Worm (Caenorhabditis elegans) whole organism, L1 larva: ENCODE results near the gene sqv-8.
A peak's percentile ranks its signal among the peaks of the same experiment; 100 is the strongest.

Experiments
- C16A3.4 ChIP-seq: fragments of 150-350 bp; optimal IDR thresholded peaks from 2 replicates; lab custom pipeline; 2014; ENCODE audit warnings: missing biosample characterization, missing genetic modification characterization
- F16B12.6 ChIP-seq: fragments of 150-350 bp; optimal IDR thresholded peaks from 2 replicates; lab custom pipeline; 2014; ENCODE audit warnings: missing biosample characterization, missing genetic modification characterization
- Y116A8C.19 ChIP-seq: sonication (generic microtip); optimal IDR thresholded peaks from 2 replicates; lab custom pipeline; 2016; ENCODE audit warnings: missing compliant biosample characterization, missing genetic modification characterization, borderline replicate concordance
- aha-1 ChIP-seq: fragments of 150-350 bp; optimal IDR thresholded peaks from 2 replicates; lab custom pipeline; 2014; ENCODE audit warnings: missing biosample characterization, missing genetic modification characterization
- ama-1 ChIP-seq: fragments of 150-350 bp; optimal IDR thresholded peaks from 2 replicates; lab custom pipeline; 2014
- blmp-1 ChIP-seq: fragments of 150-350 bp; optimal IDR thresholded peaks from 2 replicates; lab custom pipeline; 2014; ENCODE audit warnings: missing biosample characterization, missing genetic modification characterization
- ceh-8 ChIP-seq: fragments of 200-800 bp; sonication (Bioruptor generic); optimal IDR thresholded peaks from 2 replicates; lab custom pipeline; 2018; ENCODE audit warnings: mild to moderate bottlenecking, missing genetic modification characterization, moderate library complexity, missing compliant biosample characterization
- ceh-82 ChIP-seq, 3 experiments: fragments of 150-350 bp in 1 of 3; sonication (generic microtip) in 2 of 3; optimal IDR thresholded peaks; 2 replicates each; lab custom pipeline; 2014 to 2017; ENCODE audit warnings: missing biosample characterization in 3 of 3, missing genetic modification characterization in 3 of 3
- ceh-88 ChIP-seq: fragments of 200-800 bp; sonication (Bioruptor generic); IDR thresholded peaks from 2 replicates; pipeline ENCODE4 v1.3.6; 2022; ENCODE audit warnings: missing genetic modification characterization, missing compliant biosample characterization
- ceh-90 ChIP-seq: sonication (generic microtip); optimal IDR thresholded peaks from 2 replicates; lab custom pipeline; 2016; ENCODE audit warnings: missing genetic modification characterization, missing compliant biosample characterization
- dsc-1 ChIP-seq: sonication (generic microtip); optimal IDR thresholded peaks from 2 replicates; lab custom pipeline; 2016; ENCODE audit warnings: mild to moderate bottlenecking, missing genetic modification characterization, missing compliant biosample characterization
- efl-3 ChIP-seq: fragments of 200-800 bp; sonication (Bioruptor generic); optimal IDR thresholded peaks from 2 replicates; lab custom pipeline; 2018; ENCODE audit warnings: mild to moderate bottlenecking, missing genetic modification characterization, missing compliant biosample characterization
- egl-13 ChIP-seq: sonication (generic microtip); optimal IDR thresholded peaks from 2 replicates; lab custom pipeline; 2016; ENCODE audit warnings: missing genotype, missing genetic modification reagents, missing genetic modification characterization, missing compliant biosample characterization
- egl-27 ChIP-seq, 2 experiments: fragments of 150-350 bp in 1 of 2; sonication (generic microtip); optimal IDR thresholded peaks; 3 replicates each; lab custom pipeline; 2017 to 2018; ENCODE audit warnings: missing biosample characterization in 2 of 2, missing genetic modification characterization in 2 of 2, missing genetic modification reagents in 2 of 2
- elt-2 ChIP-seq: sonication (generic microtip); optimal IDR thresholded peaks from 2 replicates; lab custom pipeline; 2016; ENCODE audit warnings: missing genetic modification characterization, mild to moderate bottlenecking, inconsistent platforms, missing compliant biosample characterization, missing genetic modification reagents
- elt-3 ChIP-seq, 6 experiments: fragments of 150-350 bp in 1 of 6; sonication (generic microtip); optimal IDR thresholded peaks; 2 replicates each; lab custom pipeline; 2017 to 2018; ENCODE audit warnings: missing biosample characterization in 6 of 6, missing genetic modification characterization in 6 of 6, inconsistent platforms in 1 of 6
- fkh-8 ChIP-seq: sonication (generic microtip); optimal IDR thresholded peaks from 2 replicates; lab custom pipeline; 2016; ENCODE audit warnings: mild to moderate bottlenecking, missing genetic modification characterization, missing compliant biosample characterization
- fos-1 ChIP-seq: fragments of 150-350 bp; optimal IDR thresholded peaks from 2 replicates; lab custom pipeline; 2014; ENCODE audit warnings: missing biosample characterization, missing genetic modification characterization
- grh-1 ChIP-seq: fragments of 200-800 bp; sonication (Bioruptor generic); IDR thresholded peaks from 2 replicates; pipeline ENCODE4 v1.3.6; 2022; ENCODE audit warnings: missing genetic modification reagents, missing genetic modification characterization, missing compliant biosample characterization
- hlh-4 ChIP-seq: sonication (generic microtip); optimal IDR thresholded peaks from 2 replicates; lab custom pipeline; 2016; ENCODE audit warnings: mild to moderate bottlenecking, missing genetic modification characterization, missing compliant biosample characterization
- lin-13 ChIP-seq: fragments of 150-350 bp; optimal IDR thresholded peaks from 2 replicates; lab custom pipeline; 2014; ENCODE audit warnings: missing biosample characterization, missing genetic modification reagents, missing genetic modification characterization
- lin-14 ChIP-seq: fragments of 200-800 bp; sonication (Bioruptor generic); optimal IDR thresholded peaks from 2 replicates; lab custom pipeline; 2018; ENCODE audit warnings: mild to moderate bottlenecking, missing genetic modification characterization, moderate library complexity, missing compliant biosample characterization
- lin-35 ChIP-seq, 2 experiments: fragments of 150-350 bp; optimal IDR thresholded peaks; 2 replicates each; lab custom pipeline; 2014; ENCODE audit warnings: missing biosample characterization in 2 of 2, missing genetic modification characterization in 2 of 2, missing genetic modification reagents in 2 of 2
- lin-39 ChIP-seq: fragments of 150-350 bp; optimal IDR thresholded peaks from 2 replicates; lab custom pipeline; 2014; ENCODE audit warnings: missing biosample characterization, missing genetic modification reagents, missing genetic modification characterization
- lir-3 ChIP-seq: sonication (generic microtip); optimal IDR thresholded peaks from 2 replicates; lab custom pipeline; 2016; ENCODE audit warnings: mild to moderate bottlenecking, missing genetic modification characterization, moderate library complexity, missing compliant biosample characterization; ENCODE audit not compliant: poor library complexity
- mdl-1 ChIP-seq, 2 experiments: fragments of 150-350 bp; optimal IDR thresholded peaks; 2 replicates each; lab custom pipeline; 2014 to 2017; ENCODE audit warnings: missing biosample characterization in 2 of 2, missing genetic modification characterization in 2 of 2, inconsistent platforms in 1 of 2
- mef-2 ChIP-seq: fragments of 150-350 bp; optimal IDR thresholded peaks from 2 replicates; lab custom pipeline; 2014; ENCODE audit warnings: missing biosample characterization, missing genetic modification characterization
- mep-1 ChIP-seq: fragments of 150-350 bp; optimal IDR thresholded peaks from 2 replicates; lab custom pipeline; 2014; ENCODE audit warnings: missing biosample characterization, missing genetic modification characterization
- nhr-19 ChIP-seq: fragments of 200-800 bp; sonication (Bioruptor generic); conservative IDR thresholded peaks from 2 replicates; pipeline ENCODE4 v1.3.6; 2022; ENCODE audit warnings: missing genetic modification characterization, missing compliant biosample characterization
- nhr-28 ChIP-seq: fragments of 150-350 bp; optimal IDR thresholded peaks from 2 replicates; lab custom pipeline; 2014; ENCODE audit warnings: missing biosample characterization, missing genetic modification characterization
- nhr-77 ChIP-seq: fragments of 150-350 bp; optimal IDR thresholded peaks from 2 replicates; lab custom pipeline; 2014; ENCODE audit warnings: missing biosample characterization, missing genetic modification characterization
- nhr-85 ChIP-seq: sonication (generic microtip); peaks from one replicate; lab custom pipeline; 2016; ENCODE audit warnings: missing genetic modification characterization, inconsistent platforms, missing compliant biosample characterization
- nhr-90 ChIP-seq: sonication (generic microtip); optimal IDR thresholded peaks from 2 replicates; lab custom pipeline; 2016; ENCODE audit warnings: mild to moderate bottlenecking, missing genetic modification characterization, missing compliant biosample characterization; ENCODE audit not compliant: poor library complexity
- pag-3 ChIP-seq: sonication (generic microtip); optimal IDR thresholded peaks from 2 replicates; lab custom pipeline; 2017; ENCODE audit warnings: missing genetic modification characterization, mild to moderate bottlenecking, missing compliant biosample characterization, antibody characterized with exemption, borderline replicate concordance; ENCODE audit not compliant: insufficient read depth
- pax-3 ChIP-seq: fragments of 200-800 bp; sonication (Bioruptor generic); optimal IDR thresholded peaks from 2 replicates; lab custom pipeline; 2018; ENCODE audit warnings: mild to moderate bottlenecking, missing genetic modification characterization, moderate library complexity, missing compliant biosample characterization
- pqm-1 ChIP-seq: sonication (generic microtip); optimal IDR thresholded peaks from 3 replicates; lab custom pipeline; 2017; ENCODE audit warnings: missing biosample characterization, missing genetic modification characterization
- rnt-1 ChIP-seq: sonication (generic microtip); optimal IDR thresholded peaks from 2 replicates; lab custom pipeline; 2016; ENCODE audit warnings: mild to moderate bottlenecking, missing genetic modification characterization, moderate library complexity, missing compliant biosample characterization
- snpc-4 ChIP-seq: fragments of 150-350 bp; optimal IDR thresholded peaks from 2 replicates; lab custom pipeline; 2014; ENCODE audit warnings: missing biosample characterization, missing genetic modification characterization
- snu-23 ChIP-seq: sonication (generic microtip); optimal IDR thresholded peaks from 2 replicates; lab custom pipeline; 2016; ENCODE audit warnings: missing genetic modification characterization, missing compliant biosample characterization
- tbx-2 ChIP-seq: sonication (generic microtip); optimal IDR thresholded peaks from 2 replicates; lab custom pipeline; 2016; ENCODE audit warnings: missing genetic modification characterization, missing compliant biosample characterization
- unc-30 ChIP-seq: sonication (generic microtip); optimal IDR thresholded peaks from 2 replicates; lab custom pipeline; 2017; ENCODE audit warnings: missing biosample characterization, missing genetic modification characterization
- unc-62 ChIP-seq: fragments of 150-350 bp; optimal IDR thresholded peaks from 2 replicates; lab custom pipeline; 2014; ENCODE audit warnings: missing biosample characterization, missing genetic modification reagents, missing genetic modification characterization
- unc-86 ChIP-seq: sonication (generic microtip); optimal IDR thresholded peaks from 2 replicates; lab custom pipeline; 2016; ENCODE audit warnings: missing genetic modification characterization, missing compliant biosample characterization
- ztf-4 ChIP-seq: fragments of 150-350 bp; optimal IDR thresholded peaks from 2 replicates; lab custom pipeline; 2014; ENCODE audit warnings: missing biosample characterization, missing genetic modification characterization

The sqv-8 gene

ce11 chrII:9624110-9624695 lies 22.6 kb upstream of the sqv-8 start, which contains the start of the genes dnj-20 and ZK1307.8 (continued):
- TF ChIP-seq efl-3 = no peak
- no peak for TF ChIP-seq elt-2 (tag; lab: Kevin White, UChicago)
- TF ChIP-seq ama-1 (lab: Kevin White, UChicago) = no peak

DNA sequence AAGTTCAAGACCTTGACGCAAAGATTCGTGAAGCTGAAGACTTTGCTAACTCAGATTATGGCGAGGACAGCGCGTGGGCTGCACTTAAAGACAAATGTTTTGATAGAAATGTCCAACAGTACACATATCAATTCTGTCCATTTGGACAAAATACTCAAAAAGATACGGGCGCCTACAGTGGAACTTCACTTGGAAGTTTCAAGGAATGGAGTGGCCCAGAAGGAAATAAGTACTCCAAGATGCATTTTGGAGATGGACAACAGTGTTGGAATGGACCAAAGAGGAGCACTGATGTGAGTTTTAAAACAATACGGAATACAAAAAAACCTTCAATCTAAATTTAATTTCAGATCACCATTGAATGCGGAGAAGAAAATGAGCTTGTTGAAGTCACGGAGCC lies 20.8 kb upstream of the sqv-8 start:
- no peak for TF ChIP-seq egl-27 (tag; optimal IDR thresholded peaks at IDR 0.05; lab: Kevin White, UChicago)
- no peak for TF ChIP-seq lin-13 (GFP tag; lab: Kevin White, UChicago)
- no peak for TF ChIP-seq unc-86 (tag; lab: Kevin White, UChicago)
- no peak for TF ChIP-seq nhr-85 (tag; lab: Kevin White, UChicago)
- no peak for TF ChIP-seq nhr-19 (GFP tag; lab: Robert Waterston, UW)
- no peak for TF ChIP-seq nhr-90 (tag; lab: Kevin White, UChicago)
- no peak for TF ChIP-seq F16B12.6
- TF ChIP-seq unc-62 (GFP tag; lab: Kevin White, UChicago) = no peak
- no peak for TF ChIP-seq Y116A8C.19 (tag; lab: Kevin White, UChicago)
- TF ChIP-seq C16A3.4 (tag; lab: Kevin White, UChicago) = no peak
- TF ChIP-seq ceh-88 (GFP tag; lab: Robert Waterston, UW) = no peak
- TF ChIP-seq grh-1 = no peak
- no peak for TF ChIP-seq unc-30 (tag; lab: Kevin White, UChicago)

- TF ChIP-seq fos-1 (tag; lab: Kevin White, UChicago) (no peak), nhr-28 (no peak), ztf-4 (no peak), egl-13 (tag; lab: Kevin White, UChicago) (no peak), tbx-2 (no peak), aha-1 (no peak), nhr-85 (tag; lab: Kevin White, UChicago) (no peak), ceh-90 (no peak), mep-1 (no peak), pax-3 (tag; lab: Kevin White, UChicago) (no peak), lin-35 (GFP tag; optimal IDR thresholded peaks at IDR 0.05; lab: Kevin White, UChicago) (no peak), ceh-8 (GFP tag; lab: Kevin White, UChicago) (no peak)
Observed at ce11 chrII:9636300-9636699, 10.5 kb upstream of the sqv-8 start, which contains the start of gene ZK1307.7. Gene ZK1307.7, plus strand, starts transcription at chrII:9636600.

DNA sequence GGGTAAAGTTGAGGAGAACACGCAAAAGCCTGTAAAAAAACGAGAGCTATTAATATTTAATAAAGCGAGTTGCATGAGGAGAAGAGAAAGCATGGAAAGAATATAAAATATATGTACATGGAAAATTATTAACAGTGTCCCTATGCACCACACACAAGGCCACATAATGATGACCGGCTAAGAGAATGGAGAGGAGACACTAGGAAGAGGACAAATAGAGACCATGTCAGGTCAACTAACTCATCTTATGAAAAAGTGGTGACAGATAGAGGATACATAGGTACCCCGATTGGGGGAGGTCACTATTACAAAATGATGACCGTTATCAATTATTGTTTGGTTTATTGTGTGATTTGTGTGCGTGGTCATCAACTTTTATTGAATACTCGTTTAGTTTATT lies 2.3 kb upstream of the sqv-8 start, which contains the start of gene fzr-1:
TSS of gene fzr-1 (minus strand) at position 29 of the 400 bp plus-strand sequence.
- TF ChIP-seq blmp-1 = no peak
- no peak for TF ChIP-seq lir-3 (tag; lab: Kevin White, UChicago)
- TF ChIP-seq nhr-85 (tag; lab: Kevin White, UChicago) = no peak
- TF ChIP-seq egl-13 (tag; lab: Kevin White, UChicago) = no peak
- TF ChIP-seq ceh-8 (GFP tag; lab: Kevin White, UChicago) = no peak
- TF ChIP-seq F16B12.6 = no peak
- no peak for TF ChIP-seq ceh-82 (tag; optimal IDR thresholded peaks at IDR 0.05; lab: Kevin White, UChicago)
- TF ChIP-seq ceh-90 = no peak
- no peak for TF ChIP-seq pag-3
- TF ChIP-seq snpc-4 (tag; lab: Kevin White, UChicago) = no peak
- TF ChIP-seq mdl-1 (tag; optimal IDR thresholded peaks at IDR 0.05; lab: Kevin White, UChicago) = no peak
- no peak for TF ChIP-seq pqm-1
- TF ChIP-seq, all 84 proteins: peak for 0

DNA sequence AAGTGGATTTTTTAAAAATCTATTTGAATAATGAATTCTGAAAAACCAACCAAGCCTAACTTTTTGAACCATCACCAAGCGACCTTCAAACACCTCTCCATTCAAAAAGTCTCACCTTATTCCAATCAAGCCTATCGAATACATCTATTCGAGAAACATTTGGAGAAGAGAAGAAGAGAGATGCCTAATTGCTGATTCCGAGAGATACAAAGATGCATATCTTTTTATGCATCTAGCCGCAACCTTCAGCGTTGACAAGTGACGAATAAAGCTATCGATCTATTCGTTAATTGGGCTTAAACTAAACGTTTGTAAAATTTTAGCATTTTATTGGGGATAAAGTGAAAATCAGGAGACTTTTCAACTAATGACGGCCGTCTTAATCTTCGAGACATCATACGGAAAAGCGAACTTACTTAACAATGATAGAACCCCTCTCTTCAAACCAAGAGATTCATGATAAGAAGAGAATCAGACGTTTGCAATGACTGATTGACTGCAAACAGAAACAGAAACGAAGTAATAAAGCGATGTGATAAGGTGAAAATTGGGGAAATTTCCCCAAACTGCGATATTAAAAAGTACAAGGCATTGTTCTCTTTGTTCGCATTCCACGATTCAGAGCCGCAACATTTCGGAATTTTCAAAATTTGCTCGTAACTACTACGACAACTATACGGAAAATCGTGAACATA lies 1.7 kb upstream of the sqv-8 start:
- TF ChIP-seq lin-35 (GFP tag; optimal IDR thresholded peaks at IDR 0.05; lab: Kevin White, UChicago) (no peak), dsc-1 (tag; lab: Kevin White, UChicago) (no peak), nhr-77 (no peak), ceh-8 (GFP tag; lab: Kevin White, UChicago) (no peak), lin-39 (tag; lab: Kevin White, UChicago) (no peak), rnt-1 (tag; lab: Kevin White, UChicago) (peak; percentile 49), lin-14 (GFP tag; lab: Kevin White, UChicago) (peak; percentile 50), snu-23 (GFP tag; lab: Kevin White, UChicago) (no peak), mep-1 (peak; percentile 48), fkh-8 (tag; lab: Kevin White, UChicago) (no peak), elt-3 (tag; optimal IDR thresholded peaks at IDR 0.05; lab: Kevin White, UChicago) (peak in 1 of 6 experiments; percentile 24), mef-2 (tag; lab: Kevin White, UChicago) (no peak), ceh-88 (GFP tag; lab: Robert Waterston, UW) (no peak), unc-86 (tag; lab: Kevin White, UChicago) (no peak), egl-27 (tag; optimal IDR thresholded peaks at IDR 0.05; lab: Kevin White, UChicago) (no peak), hlh-4 (tag; lab: Kevin White, UChicago) (no peak)
